Worm (Caenorhabditis elegans) whole organism, L4 larva: Measurements from ENCODE around the gene C30G12.4.

Source experiments
- F49E8.2 ChIP-seq: sonication (generic microtip); optimal IDR thresholded peaks from 2 replicates; lab custom pipeline; 2016; ENCODE audit warnings: missing compliant biosample characterization, mild to moderate bottlenecking, missing genetic modification characterization, borderline replicate concordance
- R02D3.7 ChIP-seq: fragments of 150-350 bp; sonication (generic microtip); optimal IDR thresholded peaks from 3 replicates; lab custom pipeline; 2014; ENCODE audit warnings: missing biosample characterization, missing genetic modification characterization
- Y105C5A.15 ChIP-seq: fragments of 200-800 bp; sonication (Bioruptor generic); IDR thresholded peaks from 2 replicates; pipeline ENCODE4 v1.3.6; 2022; ENCODE audit warnings: missing genetic modification characterization, missing compliant biosample characterization
- Y5F2A.4 ChIP-seq: fragments of 200-800 bp; sonication (Bioruptor generic); optimal IDR thresholded peaks from 2 replicates; lab custom pipeline; 2018; ENCODE audit warnings: mild to moderate bottlenecking, missing genetic modification characterization, missing compliant biosample characterization
- Y75B8A.6 ChIP-seq: fragments of 200-800 bp; sonication (Bioruptor generic); IDR thresholded peaks from 2 replicates; pipeline ENCODE4 v1.3.6; 2022; ENCODE audit warnings: missing genetic modification reagents, missing genetic modification characterization, missing compliant biosample characterization
- aha-1 ChIP-seq: fragments of 150-350 bp; peaks from one replicate; lab custom pipeline; 2014; ENCODE audit warnings: missing biosample characterization, missing genetic modification characterization
- ama-1 ChIP-seq: fragments of 150-350 bp; optimal IDR thresholded peaks from 2 replicates; lab custom pipeline; 2014; ENCODE audit warnings: inconsistent platforms, mixed read lengths
- attf-4 ChIP-seq: sonication (generic microtip); optimal IDR thresholded peaks from 3 replicates; lab custom pipeline; 2017; ENCODE audit warnings: missing biosample characterization, missing genetic modification characterization
- ceh-20 ChIP-seq: fragments of 200-800 bp; sonication (Bioruptor generic); IDR thresholded peaks from 2 replicates; pipeline ENCODE4 v1.3.6; 2022; ENCODE audit warnings: missing genetic modification reagents, missing genetic modification characterization, missing compliant biosample characterization
- ceh-28 ChIP-seq: fragments of 150-350 bp; optimal IDR thresholded peaks from 2 replicates; lab custom pipeline; 2014; ENCODE audit warnings: missing biosample characterization, missing genetic modification reagents, missing genetic modification characterization
- ceh-82 ChIP-seq: sonication (generic microtip); optimal IDR thresholded peaks from 2 replicates; lab custom pipeline; 2017; ENCODE audit warnings: missing biosample characterization, missing genetic modification characterization
- ctbp-1 ChIP-seq: fragments of 200-800 bp; sonication (Bioruptor generic); IDR thresholded peaks from 2 replicates; pipeline ENCODE4 v1.3.6; 2022; ENCODE audit warnings: missing genetic modification reagents, missing genetic modification characterization, missing compliant biosample characterization
- daf-16 ChIP-seq, 3 experiments: sonication (generic microtip); optimal IDR thresholded peaks; 2 replicates each; lab custom pipeline; 2016 to 2017; ENCODE audit warnings: missing genetic modification characterization in 3 of 3, missing genetic modification reagents in 3 of 3, mild to moderate bottlenecking in 2 of 3, missing compliant biosample characterization in 2 of 3, missing biosample characterization in 1 of 3, moderate library complexity in 1 of 3
- dmd-6 ChIP-seq: fragments of 200-800 bp; sonication (Bioruptor generic); IDR thresholded peaks from 2 replicates; pipeline ENCODE4 v1.3.6; 2022; ENCODE audit warnings: missing genetic modification reagents, missing genetic modification characterization, missing compliant biosample characterization
- dmd-8 ChIP-seq: fragments of 200-800 bp; sonication (Bioruptor generic); IDR thresholded peaks from 2 replicates; pipeline ENCODE4 v1.3.6; 2022; ENCODE audit warnings: missing genetic modification characterization, missing compliant biosample characterization
- dmd-9 ChIP-seq: fragments of 200-800 bp; sonication (Bioruptor generic); IDR thresholded peaks from 2 replicates; pipeline ENCODE4 v1.3.6; 2022; ENCODE audit warnings: missing genetic modification reagents, missing genetic modification characterization, missing compliant biosample characterization
- dve-1 ChIP-seq: sonication (generic microtip); optimal IDR thresholded peaks from 2 replicates; lab custom pipeline; 2017; ENCODE audit warnings: antibody characterized with exemption, mild to moderate bottlenecking, missing genetic modification characterization, missing compliant biosample characterization; ENCODE audit not compliant: insufficient read depth
- egl-43 ChIP-seq: fragments of 200-800 bp; sonication (Bioruptor generic); IDR thresholded peaks from 2 replicates; pipeline ENCODE4 v1.3.6; 2022; ENCODE audit warnings: missing genetic modification reagents, missing genetic modification characterization, missing compliant biosample characterization
- fkh-10 ChIP-seq: fragments of 150-350 bp; optimal IDR thresholded peaks from 2 replicates; lab custom pipeline; 2014; ENCODE audit warnings: missing biosample characterization, missing genetic modification reagents, missing genetic modification characterization
- hif-1 ChIP-seq, 2 experiments: sonication (generic microtip); optimal IDR thresholded peaks; 2 replicates each; lab custom pipeline; 2016 to 2017; ENCODE audit warnings: missing compliant biosample characterization in 2 of 2, missing genetic modification characterization in 2 of 2, missing genetic modification reagents in 2 of 2, missing genotype in 2 of 2, mild to moderate bottlenecking in 1 of 2
- hlh-11 ChIP-seq: fragments of 200-800 bp; sonication (Bioruptor generic); optimal IDR thresholded peaks from 2 replicates; lab custom pipeline; 2018; ENCODE audit warnings: mild to moderate bottlenecking, missing genetic modification characterization, missing compliant biosample characterization
- jun-1 ChIP-seq: fragments of 150-350 bp; optimal IDR thresholded peaks from 2 replicates; lab custom pipeline; 2014; ENCODE audit warnings: missing biosample characterization, missing genetic modification reagents, missing genetic modification characterization
- lim-7 ChIP-seq: fragments of 200-800 bp; sonication (Bioruptor generic); IDR thresholded peaks from 2 replicates; pipeline ENCODE4 v1.3.6; 2022; ENCODE audit warnings: missing genetic modification characterization, missing compliant biosample characterization
- lin-15B ChIP-seq: fragments of 150-350 bp; sonication (generic microtip); optimal IDR thresholded peaks from 3 replicates; lab custom pipeline; 2014; ENCODE audit warnings: missing biosample characterization, missing genetic modification characterization
- lin-38 ChIP-seq: fragments of 200-800 bp; sonication (Bioruptor generic); IDR thresholded peaks from 2 replicates; pipeline ENCODE4 v1.3.6; 2022; ENCODE audit warnings: missing genetic modification reagents, missing genetic modification characterization, missing compliant biosample characterization
- lir-3 ChIP-seq: sonication (generic microtip); optimal IDR thresholded peaks from 2 replicates; lab custom pipeline; 2016; ENCODE audit warnings: mild to moderate bottlenecking, missing genetic modification characterization, missing compliant biosample characterization
- madf-5 ChIP-seq, 2 experiments: fragments of 200-800 bp; sonication (Bioruptor generic); IDR thresholded peaks; 2 replicates each; pipeline ENCODE4 v1.3.6; 2022; ENCODE audit warnings: missing compliant biosample characterization in 2 of 2, missing genetic modification characterization in 2 of 2
- madf-9 ChIP-seq: fragments of 200-800 bp; sonication (Bioruptor generic); conservative IDR thresholded peaks from 2 replicates; pipeline ENCODE4 v1.3.6; 2022; ENCODE audit warnings: missing genetic modification reagents, missing genetic modification characterization, missing compliant biosample characterization
- mdl-1 ChIP-seq, 2 experiments: fragments of 150-350 bp in 1 of 2; sonication (generic microtip) in 1 of 2; optimal IDR thresholded peaks; 2 replicates each; lab custom pipeline; 2014 to 2017; ENCODE audit warnings: missing biosample characterization in 2 of 2, missing genetic modification characterization in 2 of 2
- mdt-29 ChIP-seq: fragments of 200-800 bp; sonication (Bioruptor generic); IDR thresholded peaks from 2 replicates; pipeline ENCODE4 v1.3.6; 2022; ENCODE audit warnings: missing genetic modification reagents, missing genetic modification characterization, missing compliant biosample characterization
- mxl-2 ChIP-seq: fragments of 200-800 bp; sonication (Bioruptor generic); conservative IDR thresholded peaks from 2 replicates; pipeline ENCODE4 v1.3.6; 2022; ENCODE audit warnings: missing genetic modification reagents, missing genetic modification characterization, missing compliant biosample characterization
- mxl-3 ChIP-seq: fragments of 200-800 bp; sonication (Bioruptor generic); optimal IDR thresholded peaks from 2 replicates; lab custom pipeline; 2018; ENCODE audit warnings: mild to moderate bottlenecking, missing genetic modification characterization, missing compliant biosample characterization
- nhr-10 ChIP-seq: fragments of 150-350 bp; optimal IDR thresholded peaks from 2 replicates; lab custom pipeline; 2014; ENCODE audit warnings: missing biosample characterization, missing genetic modification characterization
- nhr-102 ChIP-seq: sonication (generic microtip); optimal IDR thresholded peaks from 2 replicates; lab custom pipeline; 2016; ENCODE audit warnings: mild to moderate bottlenecking, missing genetic modification characterization, moderate library complexity, missing compliant biosample characterization
- nhr-11 ChIP-seq: fragments of 150-350 bp; optimal IDR thresholded peaks from 2 replicates; lab custom pipeline; 2014; ENCODE audit warnings: missing biosample characterization, missing genetic modification characterization
- nhr-237 ChIP-seq: sonication (generic microtip); optimal IDR thresholded peaks from 2 replicates; lab custom pipeline; 2017; ENCODE audit warnings: missing biosample characterization, missing genetic modification characterization
- nhr-25 ChIP-seq: sonication (generic microtip); optimal IDR thresholded peaks from 2 replicates; lab custom pipeline; 2017; ENCODE audit warnings: missing genetic modification characterization, mild to moderate bottlenecking, missing compliant biosample characterization, antibody characterized with exemption, moderate library complexity, borderline replicate concordance; ENCODE audit not compliant: insufficient read depth
- nhr-41 ChIP-seq: fragments of 200-800 bp; sonication (Bioruptor generic); IDR thresholded peaks from 2 replicates; pipeline ENCODE4 v1.3.6; 2022; ENCODE audit warnings: missing genetic modification reagents, missing genetic modification characterization, missing compliant biosample characterization
- nhr-76 ChIP-seq: fragments of 150-350 bp; optimal IDR thresholded peaks from 2 replicates; lab custom pipeline; 2014; ENCODE audit warnings: missing biosample characterization, missing genetic modification characterization
- nhr-77 ChIP-seq: fragments of 150-350 bp; optimal IDR thresholded peaks from 2 replicates; lab custom pipeline; 2014; ENCODE audit warnings: missing biosample characterization, missing genetic modification characterization
- php-3 ChIP-seq: fragments of 200-800 bp; sonication (Bioruptor generic); IDR thresholded peaks from 2 replicates; pipeline ENCODE4 v1.3.6; 2022; ENCODE audit warnings: missing genetic modification reagents, missing genetic modification characterization, missing compliant biosample characterization
- saeg-2 ChIP-seq: fragments of 200-800 bp; sonication (Bioruptor generic); IDR thresholded peaks from 2 replicates; pipeline ENCODE4 v1.3.6; 2022; ENCODE audit warnings: missing genetic modification reagents, missing genetic modification characterization, missing compliant biosample characterization
- set-16 ChIP-seq: fragments of 200-800 bp; sonication (Bioruptor generic); IDR thresholded peaks from 2 replicates; pipeline ENCODE4 v1.3.6; 2022; ENCODE audit warnings: missing genetic modification reagents, missing genetic modification characterization, missing compliant biosample characterization
- skn-1 ChIP-seq: fragments of 150-350 bp; optimal IDR thresholded peaks from 2 replicates; lab custom pipeline; 2014; ENCODE audit warnings: missing biosample characterization, missing genetic modification characterization
- spr-1 ChIP-seq: sonication (generic microtip); optimal IDR thresholded peaks from 2 replicates; lab custom pipeline; 2016; ENCODE audit warnings: mild to moderate bottlenecking, missing genetic modification characterization, missing compliant biosample characterization
- spr-3 ChIP-seq: fragments of 200-800 bp; sonication (Bioruptor generic); optimal IDR thresholded peaks from 2 replicates; lab custom pipeline; 2018; ENCODE audit warnings: mild to moderate bottlenecking, missing genetic modification characterization, missing compliant biosample characterization
- unc-130 ChIP-seq: sonication (generic microtip); optimal IDR thresholded peaks from 2 replicates; lab custom pipeline; 2016; ENCODE audit warnings: missing genetic modification reagents, missing genetic modification characterization, missing compliant biosample characterization
- unc-39 ChIP-seq: sonication (generic microtip); optimal IDR thresholded peaks from 2 replicates; lab custom pipeline; 2017; ENCODE audit warnings: missing biosample characterization, missing genetic modification characterization
- zag-1 ChIP-seq: fragments of 150-350 bp; optimal IDR thresholded peaks from 2 replicates; lab custom pipeline; 2014; ENCODE audit warnings: missing biosample characterization, missing genetic modification characterization
- zfp-2 ChIP-seq: sonication (generic microtip); optimal IDR thresholded peaks from 2 replicates; lab custom pipeline; 2016; ENCODE audit warnings: mild to moderate bottlenecking, missing genetic modification characterization, missing compliant biosample characterization
- ztf-11 ChIP-seq: fragments of 150-350 bp; optimal IDR thresholded peaks from 2 replicates; lab custom pipeline; 2014; ENCODE audit warnings: missing biosample characterization, missing genetic modification characterization
- ztf-7 ChIP-seq: fragments of 150-350 bp; optimal IDR thresholded peaks from 2 replicates; lab custom pipeline; 2014; ENCODE audit warnings: missing biosample characterization, missing genetic modification characterization

C30G12.4 gene

ce11 chrII:7289923-7290476, 28.0 kb downstream of the C30G12.4 start, which contains the start of gene C30G12.2 (continued):
- TF ChIP-seq mxl-2 (GFP tag; lab: Robert Waterston, UW) (no peak), aha-1 (tag; lab: Kevin White, UChicago) (peak; percentile 36), mdl-1 (tag; optimal IDR thresholded peaks at IDR 0.05; lab: Kevin White, UChicago) (no peak), ztf-11 (tag; lab: Kevin White, UChicago) (no peak), R02D3.7 (no peak), zfp-2 (no peak), nhr-77 (tag; lab: Kevin White, UChicago) (no peak), dve-1 (tag; lab: Kevin White, UChicago) (peak; percentile 90), ctbp-1 (no peak), nhr-76 (no peak), lin-15B (tag; lab: Kevin White, UChicago) (no peak), ztf-7 (no peak), dmd-8 (GFP tag; lab: Robert Waterston, UW) (no peak), daf-16 (GFP tag; optimal IDR thresholded peaks at IDR 0.05; lab: Kevin White, UChicago) (peak in 1 of 2 experiments; percentile 92), daf-16 (tag; optimal IDR thresholded peaks at IDR 0.05; lab: Kevin White, UChicago) (peak; percentile 90), nhr-237 (no peak), saeg-2 (GFP tag; lab: Robert Waterston, UW) (no peak), lin-38 (GFP tag; lab: Robert Waterston, UW) (no peak), Y105C5A.15 (GFP tag; lab: Robert Waterston, UW) (no peak), spr-1 (tag; lab: Kevin White, UChicago) (no peak), egl-43 (GFP tag; lab: Robert Waterston, UW) (no peak), fkh-10 (GFP tag; lab: Kevin White, UChicago) (no peak), dmd-9 (GFP tag; lab: Robert Waterston, UW) (no peak), ceh-82 (tag; lab: Kevin White, UChicago) (no peak), mdt-29 (GFP tag; lab: Robert Waterston, UW) (0 out of 2 replicates have a peak, but pooled peaks have one; percentile 13), skn-1 (tag; lab: Kevin White, UChicago) (no peak), mxl-3 (GFP tag; lab: Kevin White, UChicago) (no peak), jun-1 (tag; lab: Kevin White, UChicago) (no peak), set-16 (no peak), Y75B8A.6 (no peak), nhr-41 (GFP tag; lab: Robert Waterston, UW) (no peak), madf-5 (GFP tag; IDR thresholded peaks at IDR 0.05; lab: Robert Waterston, UW) (no peak), attf-4 (tag; lab: Kevin White, UChicago) (no peak), php-3 (GFP tag; lab: Robert Waterston, UW) (peak; percentile 94), nhr-25 (no peak), nhr-10 (tag; lab: Kevin White, UChicago) (no peak), Y5F2A.4 (GFP tag; lab: Kevin White, UChicago) (no peak), lir-3 (tag; lab: Kevin White, UChicago) (no peak), ama-1 (lab: Kevin White, UChicago) (no peak), unc-130 (no peak), spr-3 (GFP tag; lab: Kevin White, UChicago) (no peak), ceh-28 (tag; lab: Kevin White, UChicago) (no peak), nhr-11 (tag; lab: Kevin White, UChicago) (no peak), madf-9 (GFP tag; lab: Robert Waterston, UW) (no peak), zag-1 (tag; lab: Kevin White, UChicago) (no peak), hlh-11 (peak; percentile 69), ceh-20 (GFP tag; lab: Robert Waterston, UW) (peak; percentile 88), F49E8.2 (tag; lab: Kevin White, UChicago) (no peak), lim-7 (GFP tag; lab: Robert Waterston, UW) (no peak), hif-1 (tag; optimal IDR thresholded peaks at IDR 0.05; lab: Kevin White, UChicago) (no peak), unc-39 (tag; lab: Kevin White, UChicago) (no peak), nhr-102 (tag; lab: Kevin White, UChicago) (peak; percentile 86), dmd-6 (peak; percentile 100)
